Fruit fly (Drosophila melanogaster) whole organism, embryonic: Measurements from ENCODE around the gene Smu1.

Experiments used
- CG11398 ChIP-seq: fragments of 200-800 bp; sonication (Bioruptor generic); optimal IDR thresholded peaks from 2 replicates; lab custom pipeline; 2016; ENCODE audit warnings: missing biosample characterization, missing genetic modification characterization
- CG11504 ChIP-seq: fragments of 200-800 bp; sonication (Bioruptor generic); optimal IDR thresholded peaks from 3 replicates; lab custom pipeline; 2019; ENCODE audit warnings: missing biosample characterization, mild to moderate bottlenecking, missing genetic modification characterization, moderate library complexity
- CG12391 ChIP-seq: fragments of 200-800 bp; sonication (Bioruptor generic); optimal IDR thresholded peaks from 3 replicates; lab custom pipeline; 2018; ENCODE audit warnings: missing biosample characterization, mild to moderate bottlenecking, missing genetic modification characterization, moderate library complexity
- CG14014 ChIP-seq: fragments of 200-800 bp; sonication (Bioruptor generic); IDR thresholded peaks from 2 replicates; pipeline ENCODE4 v1.3.6; 2022; ENCODE audit warnings: missing biosample characterization, missing genetic modification characterization
- CG14860 ChIP-seq: fragments of 200-800 bp; sonication (Bioruptor generic); IDR thresholded peaks from 3 replicates; pipeline ENCODE4 v1.3.6; 2022; ENCODE audit warnings: missing biosample characterization, missing genetic modification characterization; ENCODE audit not compliant: partially characterized antibody
- CG15011 ChIP-seq: fragments of 200-800 bp; sonication (Bioruptor generic); optimal IDR thresholded peaks from 3 replicates; lab custom pipeline; 2018; ENCODE audit warnings: missing biosample characterization, mild to moderate bottlenecking, missing genetic modification characterization
- CG15269 ChIP-seq: fragments of 200-800 bp; sonication (Bioruptor generic); optimal IDR thresholded peaks from 2 replicates; lab custom pipeline; 2018; ENCODE audit warnings: missing biosample characterization, mild to moderate bottlenecking, missing genetic modification characterization, moderate library complexity
- CG15514 ChIP-seq: fragments of 200-800 bp; sonication (Bioruptor generic); optimal IDR thresholded peaks from 3 replicates; lab custom pipeline; 2017; ENCODE audit warnings: missing biosample characterization, missing genetic modification characterization, mild to moderate bottlenecking, moderate library complexity, missing genetic modification reagents
- CG15696 ChIP-seq: fragments of 200-800 bp; sonication (Bioruptor generic); optimal IDR thresholded peaks from 2 replicates; lab custom pipeline; 2019; ENCODE audit warnings: missing biosample characterization, mild to moderate bottlenecking, missing genetic modification characterization, moderate library complexity
- CG17612 ChIP-seq: fragments of 200-800 bp; sonication (Bioruptor generic); IDR thresholded peaks from 2 replicates; pipeline ENCODE4 v1.3.6; 2022; ENCODE audit warnings: missing biosample characterization, missing genetic modification characterization
- CG17912 ChIP-seq: fragments of 200-800 bp; sonication (Bioruptor generic); optimal IDR thresholded peaks from 2 replicates; lab custom pipeline; 2018; ENCODE audit warnings: missing biosample characterization, mild to moderate bottlenecking, missing genetic modification characterization
- CG1832 ChIP-seq: fragments of 200-800 bp; sonication (Bioruptor generic); optimal IDR thresholded peaks from 2 replicates; lab custom pipeline; 2017; ENCODE audit warnings: missing biosample characterization, mild to moderate bottlenecking, missing genetic modification characterization, inconsistent platforms
- CG2889 ChIP-seq: fragments of 200-800 bp; sonication (Bioruptor generic); IDR thresholded peaks from 3 replicates; pipeline ENCODE4 v1.3.6; 2022; ENCODE audit warnings: missing biosample characterization, missing genetic modification characterization
- CG32767 ChIP-seq: fragments of 200-800 bp; sonication (Bioruptor generic); IDR thresholded peaks from 2 replicates; pipeline ENCODE4 v1.3.6; 2022; ENCODE audit warnings: missing biosample characterization, missing genetic modification characterization
- CG33557 ChIP-seq: fragments of 200-800 bp; sonication (Bioruptor generic); optimal IDR thresholded peaks from 2 replicates; lab custom pipeline; 2019; ENCODE audit warnings: missing biosample characterization, mild to moderate bottlenecking, missing genetic modification characterization, moderate library complexity
- CG34224 ChIP-seq: fragments of 200-800 bp; sonication (Bioruptor generic); IDR thresholded peaks from 3 replicates; pipeline ENCODE4 v1.3.6; 2022; ENCODE audit warnings: missing biosample characterization, missing genetic modification characterization; ENCODE audit not compliant: partially characterized antibody
- CG4617 ChIP-seq: fragments of 200-800 bp; sonication (Bioruptor generic); optimal IDR thresholded peaks from 3 replicates; lab custom pipeline; 2016; ENCODE audit warnings: missing biosample characterization, missing genetic modification characterization, borderline replicate concordance
- CG6654 ChIP-seq: fragments of 200-800 bp; sonication (Bioruptor generic); optimal IDR thresholded peaks from 2 replicates; lab custom pipeline; 2017; ENCODE audit warnings: missing biosample characterization, mild to moderate bottlenecking, missing genetic modification characterization
- CG6813 ChIP-seq: fragments of 200-800 bp; sonication (Bioruptor generic); optimal IDR thresholded peaks from 2 replicates; lab custom pipeline; 2017; ENCODE audit warnings: missing biosample characterization, missing genetic modification characterization, mild to moderate bottlenecking, moderate library complexity, missing genetic modification reagents
- CG7556 ChIP-seq: fragments of 200-800 bp; sonication (Bioruptor generic); optimal IDR thresholded peaks from 2 replicates; lab custom pipeline; 2017; ENCODE audit warnings: missing biosample characterization, mild to moderate bottlenecking, missing genetic modification characterization
- CG7987 ChIP-seq: fragments of 200-800 bp; sonication (Bioruptor generic); optimal IDR thresholded peaks from 2 replicates; lab custom pipeline; 2018; ENCODE audit warnings: missing biosample characterization, mild to moderate bottlenecking, missing genetic modification characterization, moderate library complexity
- CG9215 ChIP-seq: fragments of 200-800 bp; sonication (Bioruptor generic); IDR thresholded peaks from 2 replicates; pipeline ENCODE4 v1.3.6; 2022; ENCODE audit warnings: missing biosample characterization, missing genetic modification characterization
- D19A ChIP-seq: fragments of 200-800 bp; optimal IDR thresholded peaks from 3 replicates; lab custom pipeline; 2019; ENCODE audit warnings: missing biosample characterization, mild to moderate bottlenecking, missing genetic modification characterization, moderate library complexity
- Dbx ChIP-seq: fragments of 200-800 bp; sonication (Bioruptor generic); IDR thresholded peaks from 3 replicates; pipeline ENCODE4 v1.3.6; 2022; ENCODE audit warnings: missing biosample characterization, missing genetic modification characterization
- E2f2 ChIP-seq: fragments of 200-800 bp; sonication (Bioruptor generic); IDR thresholded peaks from 2 replicates; pipeline ENCODE4 v1.3.6; 2022; ENCODE audit warnings: missing biosample characterization, missing genetic modification characterization
- Ets97D ChIP-seq: fragments of 200-800 bp; sonication (Bioruptor generic); optimal IDR thresholded peaks from 3 replicates; lab custom pipeline; 2016; ENCODE audit warnings: missing biosample characterization, missing genetic modification characterization
- Fer2 ChIP-seq: fragments of 200-800 bp; sonication (Bioruptor generic); optimal IDR thresholded peaks from 2 replicates; lab custom pipeline; 2018; ENCODE audit warnings: missing biosample characterization, mild to moderate bottlenecking, missing genetic modification characterization, moderate library complexity
- HmgZ ChIP-seq: fragments of 200-800 bp; sonication (Bioruptor generic); optimal IDR thresholded peaks from 2 replicates; lab custom pipeline; 2018; ENCODE audit warnings: missing biosample characterization, mild to moderate bottlenecking, missing genetic modification characterization
- Hmr ChIP-seq: fragments of 200-800 bp; sonication (Bioruptor generic); optimal IDR thresholded peaks from 3 replicates; lab custom pipeline; 2017; ENCODE audit warnings: mild to moderate bottlenecking, missing biosample characterization, missing genetic modification reagents, missing genetic modification characterization
- Kr ChIP-seq: fragments of 200-800 bp; sonication (Bioruptor generic); optimal IDR thresholded peaks from 2 replicates; lab custom pipeline; 2017; ENCODE audit warnings: missing biosample characterization, mild to moderate bottlenecking, missing genetic modification characterization
- Lpt ChIP-seq: fragments of >200 bp; optimal IDR thresholded peaks from 2 replicates; lab custom pipeline; 2018; ENCODE audit warnings: missing biosample characterization, missing genetic modification characterization
- Myb ChIP-seq: fragments of 200-800 bp; sonication (Bioruptor generic); optimal IDR thresholded peaks from 2 replicates; lab custom pipeline; 2016; ENCODE audit warnings: missing biosample characterization, missing genetic modification characterization
- Nf-YA ChIP-seq: fragments of 200-800 bp; sonication (Bioruptor generic); IDR thresholded peaks from 2 replicates; pipeline ENCODE4 v1.3.6; 2022; ENCODE audit warnings: missing biosample characterization, missing genetic modification characterization
- Spps ChIP-seq: fragments of 200-800 bp; sonication (Bioruptor generic); optimal IDR thresholded peaks from 2 replicates; lab custom pipeline; 2018; ENCODE audit warnings: missing biosample characterization, mild to moderate bottlenecking, missing genetic modification characterization
- al ChIP-seq: fragments of 200-800 bp; sonication (Bioruptor generic); IDR thresholded peaks from 2 replicates; pipeline ENCODE4 v1.3.6; 2022; ENCODE audit warnings: missing biosample characterization, missing genetic modification characterization
- amos ChIP-seq: fragments of 200-800 bp; sonication (Bioruptor generic); IDR thresholded peaks from 2 replicates; pipeline ENCODE4 v1.3.6; 2022; ENCODE audit warnings: missing biosample characterization, missing genetic modification characterization; ENCODE audit not compliant: partially characterized antibody
- aop ChIP-seq: fragments of 200-800 bp; sonication (Bioruptor generic); IDR thresholded peaks from 2 replicates; pipeline ENCODE4 v1.3.6; 2022; ENCODE audit warnings: missing biosample characterization, missing genetic modification characterization
- bcd ChIP-seq: fragments of 200-800 bp; sonication (Bioruptor generic); optimal IDR thresholded peaks from 2 replicates; lab custom pipeline; 2017; ENCODE audit warnings: missing biosample characterization, mild to moderate bottlenecking, missing genetic modification characterization
- cad ChIP-seq: fragments of >200 bp; optimal IDR thresholded peaks from 2 replicates; lab custom pipeline; 2017; ENCODE audit warnings: missing biosample characterization, missing genetic modification characterization
- esg ChIP-seq: fragments of 200-800 bp; sonication (Bioruptor generic); conservative IDR thresholded peaks from 2 replicates; pipeline ENCODE4 v1.3.6; 2022; ENCODE audit warnings: missing biosample characterization, missing genetic modification characterization
- jigr1 ChIP-seq: fragments of 200-800 bp; sonication (Bioruptor generic); IDR thresholded peaks from 3 replicates; pipeline ENCODE4 v1.3.6; 2022; ENCODE audit warnings: missing biosample characterization, missing genetic modification characterization
- nmo ChIP-seq: fragments of 200-800 bp; sonication (Bioruptor generic); optimal IDR thresholded peaks from 2 replicates; lab custom pipeline; 2018; ENCODE audit warnings: missing biosample characterization, mild to moderate bottlenecking, missing genetic modification characterization, moderate library complexity
- p53 ChIP-seq: fragments of 200-800 bp; sonication (Bioruptor generic); optimal IDR thresholded peaks from 2 replicates; lab custom pipeline; 2016; ENCODE audit warnings: missing biosample characterization, missing genetic modification characterization
- pan ChIP-seq, 4 experiments: fragments of >200 bp in 3 of 4; fragments of 200-800 bp in 1 of 4; sonication (Bioruptor generic) in 1 of 4; optimal IDR thresholded peaks in 3 of 4; IDR thresholded peaks in 1 of 4; 2 replicates each; pipeline versions ENCODE4 v1.3.6 to Lab custom; 2017 to 2022; ENCODE audit warnings: missing biosample characterization in 2 of 4, missing genetic modification characterization in 2 of 4, mixed read lengths in 1 of 4
- pita ChIP-seq: fragments of 200-800 bp; sonication (Bioruptor generic); optimal IDR thresholded peaks from 2 replicates; lab custom pipeline; 2017; ENCODE audit warnings: missing biosample characterization, mild to moderate bottlenecking, missing genetic modification characterization
- sisA ChIP-seq: fragments of 200-800 bp; sonication (Bioruptor generic); IDR thresholded peaks from 2 replicates; pipeline ENCODE4 v1.3.6; 2022; ENCODE audit warnings: missing biosample characterization, missing genetic modification characterization
- sqz ChIP-seq: fragments of 200-800 bp; sonication (Bioruptor generic); optimal IDR thresholded peaks from 3 replicates; lab custom pipeline; 2018; ENCODE audit warnings: missing biosample characterization, mild to moderate bottlenecking, missing genetic modification characterization
- zfh1 ChIP-seq: fragments of 200-800 bp; sonication (Bioruptor generic); IDR thresholded peaks from 3 replicates; pipeline ENCODE4 v1.3.6; 2022; ENCODE audit warnings: missing biosample characterization, missing genetic modification characterization

The Smu1 gene

dm6 chr3R:19011885-19012284 is 30.8 kb upstream of the Smu1 start:
- peak; percentile 0 for TF ChIP-seq sqz (GFP tag; lab: Kevin White, UChicago)
- TF ChIP-seq amos (GFP tag; lab: Robert Waterston, UW), result peak; percentile 9; the same call in 1 of the 2 replicates
- no peak for TF ChIP-seq bcd (GFP tag; lab: Kevin White, UChicago)
- TF ChIP-seq CG14014 (GFP tag; lab: Robert Waterston, UW), result no peak
- TF ChIP-seq CG6654 (GFP tag; lab: Kevin White, UChicago), result peak; percentile 96
- peak; percentile 92 for TF ChIP-seq CG11504 (tag; lab: Kevin White, UChicago)
- TF ChIP-seq cad (GFP tag; lab: Kevin White, UChicago), result peak; percentile 67

DNA sequence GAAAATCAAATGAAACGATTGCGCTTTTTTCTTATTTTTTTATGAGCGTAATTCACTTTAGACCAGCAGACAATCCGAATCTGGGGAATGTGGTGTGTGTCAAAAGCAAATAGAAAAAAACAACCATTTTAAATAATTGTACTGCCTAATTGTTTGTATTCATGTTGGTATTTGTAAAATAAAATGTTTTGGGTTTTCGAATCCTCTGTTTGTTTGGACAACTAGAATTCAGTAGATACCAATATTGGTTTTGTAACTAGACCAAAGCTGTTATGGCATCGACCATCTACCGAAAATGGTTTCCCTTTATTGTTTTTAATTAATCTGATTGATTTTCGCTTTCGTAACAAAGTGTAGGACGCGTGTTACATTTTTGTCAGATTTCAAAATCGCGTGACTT is 29.8 kb upstream of the Smu1 start:
- no peak for TF ChIP-seq CG17612 (GFP tag; lab: Robert Waterston, UW)
- no peak for TF ChIP-seq aop (GFP tag; lab: Robert Waterston, UW)
- TF ChIP-seq CG7556 (GFP tag; lab: Kevin White, UChicago), result no peak
- TF ChIP-seq esg (GFP tag; lab: Robert Waterston, UW), result no peak
- no peak for TF ChIP-seq Hmr (GFP tag; lab: Kevin White, UChicago)
- TF ChIP-seq Myb (GFP tag; lab: Kevin White, UChicago), result no peak
- no peak for TF ChIP-seq CG4617 (GFP tag; lab: Kevin White, UChicago)
- no peak for TF ChIP-seq E2f2 (GFP tag; lab: Robert Waterston, UW)
- TF ChIP-seq jigr1 (GFP tag; lab: Robert Waterston, UW), result no peak
- peak; percentile 9 for TF ChIP-seq CG11504 (tag; lab: Kevin White, UChicago)
- peak; percentile 21 for TF ChIP-seq CG15269 (tag; lab: Kevin White, UChicago)
- TF ChIP-seq Kr (GFP tag; lab: Kevin White, UChicago), result no peak
- no peak for TF ChIP-seq cad (GFP tag; lab: Kevin White, UChicago)
- no peak for TF ChIP-seq D19A (tag; lab: Kevin White, UChicago)
- TF ChIP-seq CG14860, result no peak
- TF ChIP-seq CG9215 (GFP tag; lab: Robert Waterston, UW), result no peak
- TF ChIP-seq CG15011, result peak; percentile 38
- no peak for TF ChIP-seq CG6654 (GFP tag; lab: Kevin White, UChicago)
- TF ChIP-seq CG6813, result peak; percentile 25
- TF ChIP-seq Spps (tag; lab: Kevin White, UChicago), result no peak
- TF ChIP-seq nmo (GFP tag; lab: Kevin White, UChicago), result peak; percentile 10
- no peak for TF ChIP-seq CG32767 (GFP tag; lab: Robert Waterston, UW)
- TF ChIP-seq CG17912 (GFP tag; lab: Kevin White, UChicago), result no peak
- no peak for TF ChIP-seq zfh1 (GFP tag; lab: Robert Waterston, UW)
- no peak for TF ChIP-seq HmgZ
- no peak for TF ChIP-seq CG1832 (GFP tag; lab: Kevin White, UChicago)
- TF ChIP-seq CG34224 (GFP tag; lab: Robert Waterston, UW), result no peak
- TF ChIP-seq CG7987, result peak; percentile 2
- no peak for TF ChIP-seq Dbx (GFP tag; lab: Robert Waterston, UW)
- no peak for TF ChIP-seq Nf-YA (GFP tag; lab: Robert Waterston, UW)
- no peak for TF ChIP-seq Lpt (GFP tag; lab: Kevin White, UChicago)
- TF ChIP-seq Ets97D (GFP tag; lab: Kevin White, UChicago), result no peak
- TF ChIP-seq CG12391 (tag; lab: Kevin White, UChicago), result no peak
- no peak for TF ChIP-seq al (GFP tag; lab: Robert Waterston, UW)
- no peak for TF ChIP-seq sisA (GFP tag; lab: Robert Waterston, UW)
- TF ChIP-seq CG11398 (GFP tag; lab: Kevin White, UChicago), result no peak
- TF ChIP-seq Fer2, result no peak
- TF ChIP-seq CG2889, result no peak
- TF ChIP-seq p53 (GFP tag; lab: Kevin White, UChicago), result no peak
- TF ChIP-seq pan (optimal IDR thresholded peaks at IDR 0.05; lab: Kevin White, UChicago), result no peak
- TF ChIP-seq pan (GFP tag; optimal IDR thresholded peaks at IDR 0.05 in 1 of 2, IDR thresholded peaks at IDR 0.05 in 1 of 2), result no peak
- TF ChIP-seq CG15696 (tag; lab: Kevin White, UChicago), result peak; percentile 59
- no peak for TF ChIP-seq pita (GFP tag; lab: Kevin White, UChicago)
- peak; percentile 9 for TF ChIP-seq CG15514 (GFP tag; lab: Kevin White, UChicago)
- TF ChIP-seq CG33557 (GFP tag; lab: Kevin White, UChicago), result no peak
